Worm (Caenorhabditis elegans): ENCODE results near the gene mrps-33.
A peak's percentile ranks its signal among the peaks of the same experiment; 100 is the strongest.
"Not testable (repeated sequence)": the region's sequence is repeated elsewhere in the genome, so short reads cannot be mapped to it uniquely, and the experiment has no call there.

mrps-33 gene

DNA sequence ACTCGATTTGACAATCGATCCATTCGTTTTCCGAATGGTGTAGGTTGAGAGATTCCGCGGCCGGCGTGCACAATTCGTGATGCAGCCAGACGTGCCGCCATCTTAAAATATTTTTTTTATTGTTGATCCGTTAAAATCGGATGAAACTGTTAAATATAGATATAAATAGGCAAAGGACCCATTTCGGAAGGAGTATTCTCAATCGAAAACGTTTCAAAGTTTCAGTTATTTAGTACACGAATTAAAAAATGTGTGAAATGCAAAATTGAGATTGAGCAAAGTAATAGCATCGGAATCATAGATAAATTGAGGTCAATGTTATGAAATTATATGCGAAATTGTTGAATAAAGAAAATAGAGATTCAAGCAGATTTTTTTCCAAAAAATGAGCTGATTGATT, at the start of gene mrps-33:
Gene mrps-33 (minus strand): TSS at position 101 of the 400 bp plus-strand sequence.
- TF ChIP-seq aly-1 (tag; optimal IDR thresholded peaks at IDR 0.05) (no peak), flt-1 (GFP tag; IDR thresholded peaks at IDR 0.05) (no peak), ama-1 (optimal IDR thresholded peaks at IDR 0.05) (no peak), ceh-36 (tag; optimal IDR thresholded peaks at IDR 0.05) (no peak), hmbx-1 (tag; optimal IDR thresholded peaks at IDR 0.05) (no peak), tbx-37 (GFP tag; conservative IDR thresholded peaks at IDR 0.05) (no peak), B0310.2 (tag; optimal IDR thresholded peaks at IDR 0.05) (no peak), ets-7 (tag; optimal IDR thresholded peaks at IDR 0.05) (no peak), hnd-1 (tag; optimal IDR thresholded peaks at IDR 0.05) (no peak), hmg-4 (GFP tag; optimal IDR thresholded peaks at IDR 0.05) (no peak), scrt-1 (GFP tag; IDR thresholded peaks at IDR 0.05) (no peak), pes-1 (GFP tag; IDR thresholded peaks at IDR 0.05) (no peak), tbx-11 (GFP tag; IDR thresholded peaks at IDR 0.05) (no peak), tra-4 (tag; optimal IDR thresholded peaks at IDR 0.05) (no peak), sea-1 (GFP tag; conservative IDR thresholded peaks at IDR 0.05) (no peak), ceh-13 (GFP tag; optimal IDR thresholded peaks at IDR 0.05) (no peak), F13C5.2 (tag; optimal IDR thresholded peaks at IDR 0.05) (no peak)

DNA sequence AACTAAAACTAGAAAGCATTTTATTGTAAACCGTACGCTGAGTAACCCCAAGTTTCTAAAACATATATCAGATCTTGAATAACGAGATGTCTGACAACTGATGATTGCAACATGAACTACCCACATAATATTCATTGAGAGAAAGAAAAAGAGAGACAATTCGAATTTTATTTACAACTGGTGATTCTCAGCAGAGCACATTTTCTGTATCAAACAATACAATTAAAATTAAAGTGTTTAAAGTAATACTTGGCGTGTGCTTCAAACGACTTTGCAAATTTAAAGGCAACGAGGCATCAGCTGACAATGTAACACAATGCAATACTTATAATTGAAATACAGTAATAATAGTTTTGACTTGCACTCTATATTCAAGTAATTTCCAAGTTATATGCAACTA, 48.2 kb upstream of the mrps-33 start, which contains the start of gene C33D9.10:
Gene C33D9.10 (minus strand): TSS at position 101 of the 400 bp plus-strand sequence.
- not testable (repeated sequence) for TF ChIP-seq pes-1 (GFP tag; IDR thresholded peaks at IDR 0.05); ceh-36 (tag; optimal IDR thresholded peaks at IDR 0.05); sea-1 (GFP tag; conservative IDR thresholded peaks at IDR 0.05)

DNA sequence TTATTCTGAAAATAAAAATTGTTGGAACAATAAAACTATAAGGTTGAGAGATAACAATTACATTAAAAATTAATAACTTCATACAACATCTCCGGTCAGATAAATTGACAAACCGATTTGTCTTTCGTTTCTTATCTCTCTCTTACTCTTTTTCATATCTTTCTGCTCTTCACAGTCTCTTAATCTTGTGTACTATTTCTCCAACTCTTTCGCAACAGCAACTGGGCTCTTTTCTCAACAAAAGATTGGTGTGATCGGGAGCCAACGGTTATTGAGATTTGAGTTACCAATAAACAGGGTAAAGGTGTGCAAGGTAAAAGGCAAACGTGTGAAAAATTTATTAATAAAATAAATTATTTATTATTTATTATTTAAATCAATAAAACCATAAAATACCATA, 46.8 kb upstream of the mrps-33 start, which contains the start of gene C33D9.8:
Gene C33D9.8 (minus strand): TSS at position 99 of the 400 bp plus-strand sequence.
- no peak for TF ChIP-seq aly-1 (tag; optimal IDR thresholded peaks at IDR 0.05)
- TF ChIP-seq hmg-4 (GFP tag; optimal IDR thresholded peaks at IDR 0.05), result no peak
- TF ChIP-seq hnd-1 (tag; optimal IDR thresholded peaks at IDR 0.05), result no peak
- no peak for TF ChIP-seq ets-7 (tag; optimal IDR thresholded peaks at IDR 0.05)
- TF ChIP-seq scrt-1 (GFP tag; IDR thresholded peaks at IDR 0.05), result no peak
- TF ChIP-seq F13C5.2 (tag; optimal IDR thresholded peaks at IDR 0.05), result no peak
- no peak for TF ChIP-seq ceh-36 (tag; optimal IDR thresholded peaks at IDR 0.05)
- TF ChIP-seq sea-1 (GFP tag; conservative IDR thresholded peaks at IDR 0.05), result no peak
- TF ChIP-seq ceh-13 (GFP tag; optimal IDR thresholded peaks at IDR 0.05), result no peak
- no peak for TF ChIP-seq tbx-37 (GFP tag; conservative IDR thresholded peaks at IDR 0.05)
- no peak for TF ChIP-seq hmbx-1 (tag; optimal IDR thresholded peaks at IDR 0.05)
- no peak for TF ChIP-seq flt-1 (GFP tag; IDR thresholded peaks at IDR 0.05)
- no peak for TF ChIP-seq ama-1 (optimal IDR thresholded peaks at IDR 0.05)
- TF ChIP-seq B0310.2 (tag; optimal IDR thresholded peaks at IDR 0.05), result no peak

DNA sequence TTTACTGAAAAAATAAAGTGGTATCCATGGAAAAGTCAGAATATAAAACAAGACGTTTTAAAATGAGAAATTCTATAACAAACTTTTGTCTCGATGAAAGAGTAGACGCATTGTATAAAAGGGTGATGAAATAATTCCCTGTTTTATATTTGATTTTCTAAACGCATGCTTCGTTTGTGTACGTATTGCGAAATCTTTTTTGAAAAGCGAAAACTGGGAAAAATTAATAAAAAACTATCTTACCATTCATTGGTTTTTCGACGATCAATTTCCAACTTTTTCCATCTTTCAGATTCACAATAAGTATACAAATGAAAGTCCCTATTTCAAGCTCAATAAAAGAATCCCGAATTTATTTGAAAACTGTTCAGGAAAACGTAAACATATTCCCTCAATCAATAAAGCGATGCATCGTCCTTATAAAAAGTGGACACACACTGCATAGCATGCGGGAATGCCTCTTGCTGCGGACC, 45.1 kb upstream of the mrps-33 start, which contains the start of gene C33D9.13:
Gene C33D9.13 (minus strand): TSS at position 423 of the 473 bp plus-strand sequence.
- TF ChIP-seq tbx-37 (GFP tag; conservative IDR thresholded peaks at IDR 0.05) (no peak), aly-1 (tag; optimal IDR thresholded peaks at IDR 0.05) (no peak), hmbx-1 (tag; optimal IDR thresholded peaks at IDR 0.05) (no peak), ceh-36 (tag; optimal IDR thresholded peaks at IDR 0.05) (no peak), ceh-13 (GFP tag; optimal IDR thresholded peaks at IDR 0.05) (no peak)

DNA sequence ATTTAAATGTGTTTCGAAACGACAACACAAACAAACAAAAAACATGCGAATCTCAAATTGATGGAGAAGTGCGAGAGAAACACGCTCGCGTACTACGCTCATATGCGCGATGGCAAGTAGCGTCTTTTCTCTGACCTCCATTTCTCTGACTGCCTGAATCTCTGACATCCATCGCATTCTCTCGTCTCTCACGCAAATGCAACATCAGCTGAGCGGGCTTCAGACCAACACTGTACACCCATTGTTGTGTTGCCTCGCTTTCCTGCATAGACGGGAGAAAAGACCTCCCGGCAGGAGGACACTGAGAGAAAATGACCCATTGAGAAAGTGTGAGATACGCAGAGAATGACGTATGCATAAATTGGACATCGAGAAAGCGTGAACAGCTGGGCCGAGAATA, 42.3 kb upstream of the mrps-33 start:
- TF ChIP-seq sea-1 (GFP tag; conservative IDR thresholded peaks at IDR 0.05) (0 out of 2 replicates have a peak, but pooled peaks have one; percentile 23), scrt-1 (GFP tag; IDR thresholded peaks at IDR 0.05) (0 out of 2 replicates have a peak, but pooled peaks have one; percentile 31), F13C5.2 (tag; optimal IDR thresholded peaks at IDR 0.05) (peak; percentile 33), hmg-4 (GFP tag; optimal IDR thresholded peaks at IDR 0.05) (peak; percentile 96), flt-1 (GFP tag; IDR thresholded peaks at IDR 0.05) (0 out of 2 replicates have a peak, but pooled peaks have one; percentile 6), tra-4 (tag; optimal IDR thresholded peaks at IDR 0.05) (no peak), aly-1 (tag; optimal IDR thresholded peaks at IDR 0.05) (peak; percentile 35), tbx-11 (GFP tag; IDR thresholded peaks at IDR 0.05) (no peak)

- TF ChIP-seq F13C5.2 (tag; optimal IDR thresholded peaks at IDR 0.05) (no peak), hmg-4 (GFP tag; optimal IDR thresholded peaks at IDR 0.05) (no peak), tbx-37 (GFP tag; conservative IDR thresholded peaks at IDR 0.05) (no peak), sea-1 (GFP tag; conservative IDR thresholded peaks at IDR 0.05) (no peak), hnd-1 (tag; optimal IDR thresholded peaks at IDR 0.05) (no peak), ama-1 (optimal IDR thresholded peaks at IDR 0.05) (no peak), pes-1 (GFP tag; IDR thresholded peaks at IDR 0.05) (no peak), flt-1 (GFP tag; IDR thresholded peaks at IDR 0.05) (no peak), ceh-13 (GFP tag; optimal IDR thresholded peaks at IDR 0.05) (no peak), scrt-1 (GFP tag; IDR thresholded peaks at IDR 0.05) (no peak), B0310.2 (tag; optimal IDR thresholded peaks at IDR 0.05) (no peak), ets-7 (tag; optimal IDR thresholded peaks at IDR 0.05) (no peak), aly-1 (tag; optimal IDR thresholded peaks at IDR 0.05) (no peak), tra-4 (tag; optimal IDR thresholded peaks at IDR 0.05) (no peak), tbx-11 (GFP tag; IDR thresholded peaks at IDR 0.05) (no peak), hmbx-1 (tag; optimal IDR thresholded peaks at IDR 0.05) (no peak), ceh-36 (tag; optimal IDR thresholded peaks at IDR 0.05) (no peak)
Measured at ce11 chrIV:8778045-8778444, 38.2 kb upstream of the mrps-33 start, which contains the start of gene C33D9.6. C33D9.6 (minus strand) TSS chrIV:8778145.

ce11 chrIV:8772800-8773256, 33.0 kb upstream of the mrps-33 start, which contains the start of gene F20C5.6:
F20C5.6 (minus strand) TSS chrIV:8773206.
- TF ChIP-seq ama-1 (optimal IDR thresholded peaks at IDR 0.05), result peak; percentile 93
- TF ChIP-seq flt-1 (GFP tag; IDR thresholded peaks at IDR 0.05), result no peak

DNA sequence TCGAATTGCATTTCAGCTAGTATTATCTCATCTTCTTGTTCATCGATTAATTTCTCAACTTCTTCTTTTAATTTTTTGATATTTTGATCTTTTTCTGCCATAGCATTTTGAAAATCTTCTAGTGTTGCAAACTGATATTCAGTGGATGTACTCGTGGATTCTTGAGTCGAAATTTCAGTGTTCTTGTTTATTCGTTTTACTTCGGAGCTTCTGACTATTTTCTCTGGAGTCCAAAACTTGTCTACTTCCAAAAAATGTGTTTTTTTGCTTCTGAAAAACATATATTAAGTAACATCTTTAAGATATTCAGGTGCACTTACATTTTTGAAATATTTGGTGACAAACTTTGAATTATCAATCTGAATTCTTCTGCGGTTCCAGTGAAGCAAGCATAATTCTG, 29.7 kb upstream of the mrps-33 start, which contains the start of gene F20C5.5:
Gene F20C5.5 (minus strand): TSS at position 101 of the 400 bp plus-strand sequence.
- TF ChIP-seq hmg-4 (GFP tag; optimal IDR thresholded peaks at IDR 0.05) (no peak), flt-1 (GFP tag; IDR thresholded peaks at IDR 0.05) (no peak), ama-1 (optimal IDR thresholded peaks at IDR 0.05) (no peak), pes-1 (GFP tag; IDR thresholded peaks at IDR 0.05) (no peak), F13C5.2 (tag; optimal IDR thresholded peaks at IDR 0.05) (no peak), aly-1 (tag; optimal IDR thresholded peaks at IDR 0.05) (no peak), tra-4 (tag; optimal IDR thresholded peaks at IDR 0.05) (no peak), tbx-11 (GFP tag; IDR thresholded peaks at IDR 0.05) (no peak), ceh-36 (tag; optimal IDR thresholded peaks at IDR 0.05) (no peak), ceh-13 (GFP tag; optimal IDR thresholded peaks at IDR 0.05) (no peak), B0310.2 (tag; optimal IDR thresholded peaks at IDR 0.05) (no peak), tbx-37 (GFP tag; conservative IDR thresholded peaks at IDR 0.05) (no peak), hmbx-1 (tag; optimal IDR thresholded peaks at IDR 0.05) (no peak), hnd-1 (tag; optimal IDR thresholded peaks at IDR 0.05) (no peak), sea-1 (GFP tag; conservative IDR thresholded peaks at IDR 0.05) (no peak), scrt-1 (GFP tag; IDR thresholded peaks at IDR 0.05) (no peak), ets-7 (tag; optimal IDR thresholded peaks at IDR 0.05) (no peak)

All from whole organism, early embryonic.